Worm (Caenorhabditis elegans) whole organism, L2 larva: ENCODE results near the gene hsp-60.

ENCODE experiments used
- F13H6.1 ChIP-seq: sonication (generic microtip); optimal IDR thresholded peaks from 2 replicates; lab custom pipeline; 2016; ENCODE audit warnings: missing genetic modification characterization, missing compliant biosample characterization
- aly-2 ChIP-seq: fragments of 150-350 bp; optimal IDR thresholded peaks from 2 replicates; lab custom pipeline; 2014; ENCODE audit warnings: missing biosample characterization, missing genetic modification characterization
- ama-1 ChIP-seq: fragments of 150-350 bp; optimal IDR thresholded peaks from 2 replicates; lab custom pipeline; 2018; ENCODE audit warnings: inconsistent platforms
- ceh-82 ChIP-seq: fragments of 150-350 bp; optimal IDR thresholded peaks from 2 replicates; lab custom pipeline; 2014; ENCODE audit warnings: missing biosample characterization, missing genetic modification characterization
- egl-27 ChIP-seq: sonication (generic microtip); optimal IDR thresholded peaks from 3 replicates; lab custom pipeline; 2017; ENCODE audit warnings: missing biosample characterization, missing genetic modification reagents, missing genetic modification characterization
- fos-1 ChIP-seq: fragments of 150-350 bp; optimal IDR thresholded peaks from 2 replicates; lab custom pipeline; 2014; ENCODE audit warnings: missing biosample characterization, missing genetic modification characterization
- lin-13 ChIP-seq: fragments of 150-350 bp; optimal IDR thresholded peaks from 2 replicates; lab custom pipeline; 2014; ENCODE audit warnings: missing biosample characterization, missing genetic modification reagents, missing genetic modification characterization
- lsy-2 ChIP-seq, 2 experiments: fragments of 150-350 bp in 1 of 2; sonication (generic microtip) in 1 of 2; optimal IDR thresholded peaks; 2 replicates each; lab custom pipeline; 2014 to 2017; ENCODE audit warnings: missing biosample characterization in 2 of 2, missing genetic modification characterization in 2 of 2
- nhr-12 ChIP-seq: fragments of 150-350 bp; optimal IDR thresholded peaks from 2 replicates; lab custom pipeline; 2014; ENCODE audit warnings: missing biosample characterization, missing genetic modification characterization
- nhr-77 ChIP-seq: fragments of 150-350 bp; optimal IDR thresholded peaks from 2 replicates; lab custom pipeline; 2014; ENCODE audit warnings: missing biosample characterization, missing genetic modification characterization
- snpc-4 ChIP-seq: fragments of 150-350 bp; optimal IDR thresholded peaks from 2 replicates; lab custom pipeline; 2014; ENCODE audit warnings: missing biosample characterization, missing genetic modification characterization
- zag-1 ChIP-seq: fragments of 150-350 bp; optimal IDR thresholded peaks from 2 replicates; lab custom pipeline; 2014; ENCODE audit warnings: missing biosample characterization, missing genetic modification characterization

DNA sequence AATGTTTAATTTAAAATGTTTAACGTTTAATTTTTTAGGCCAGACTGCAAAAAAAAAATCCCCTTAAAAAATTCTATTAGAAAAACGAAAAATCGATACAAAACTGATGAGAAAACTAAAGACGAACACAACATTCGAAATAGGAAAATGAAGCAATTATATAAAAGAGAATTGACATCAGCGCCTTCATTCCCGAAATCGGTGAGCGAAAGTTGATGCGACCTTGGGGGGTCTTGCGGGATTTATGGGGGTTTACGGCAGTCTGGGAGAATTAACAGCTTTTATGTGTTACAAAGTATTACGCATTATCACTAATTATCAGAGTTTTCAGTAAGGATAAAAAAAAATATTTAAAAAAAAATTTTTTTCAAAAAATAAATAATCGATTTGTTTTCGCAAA is 5.1 kb upstream of the hsp-60 start:
- TF ChIP-seq snpc-4 (tag; lab: Kevin White, UChicago), result no peak
- no peak for TF ChIP-seq fos-1 (tag; lab: Kevin White, UChicago)
- no peak for TF ChIP-seq egl-27 (tag; lab: Kevin White, UChicago)
- no peak for TF ChIP-seq nhr-12 (tag; lab: Kevin White, UChicago)
- no peak for TF ChIP-seq F13H6.1 (tag; lab: Kevin White, UChicago)
- no peak for TF ChIP-seq nhr-77 (tag; lab: Kevin White, UChicago)
- TF ChIP-seq lin-13, result no peak
- no peak for TF ChIP-seq zag-1 (tag; lab: Kevin White, UChicago)
- TF ChIP-seq lsy-2 (tag; optimal IDR thresholded peaks at IDR 0.05; lab: Kevin White, UChicago), result no peak
- no peak for TF ChIP-seq aly-2 (tag; lab: Kevin White, UChicago)
- no peak for TF ChIP-seq ama-1 (lab: Kevin White, UChicago)
- TF ChIP-seq ceh-82, result no peak
